Worm (Caenorhabditis elegans): Measurements from ENCODE around the gene tmem-24.
A peak's percentile ranks its signal among the peaks of the same experiment; 100 is the strongest.

The tmem-24 gene

DNA sequence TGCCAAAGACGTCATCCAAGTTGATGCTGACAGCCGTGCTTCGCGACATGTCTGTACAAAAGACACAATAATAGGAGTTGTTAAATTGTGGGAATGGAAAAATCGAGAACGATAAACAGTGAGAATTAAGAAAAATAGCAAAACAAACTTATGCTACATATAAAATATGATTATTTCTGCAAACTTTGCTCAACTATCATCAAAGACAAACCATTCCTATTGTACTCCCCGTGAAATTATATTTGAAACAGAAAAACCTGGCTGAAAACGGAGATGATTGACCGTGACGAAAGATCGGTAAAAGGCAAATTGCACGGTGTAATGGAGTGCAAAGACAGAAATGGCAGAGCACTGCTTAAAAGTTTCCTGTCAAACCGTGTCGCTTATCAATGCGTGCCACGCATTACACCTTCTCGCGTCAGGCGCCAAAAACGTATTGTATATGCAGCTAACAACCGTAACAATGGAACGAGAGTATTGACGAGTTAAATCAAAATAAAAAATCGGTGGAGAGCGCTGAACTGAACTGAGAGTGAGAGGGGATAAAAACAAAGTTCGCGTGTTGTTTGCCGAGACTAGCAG is 33.6 kb downstream of the tmem-24 start, which contains the start of gene C18B2.5 (continued):
- TF ChIP-seq hmg-1.1 (GFP tag; IDR thresholded peaks at IDR 0.05), result no peak
- TF ChIP-seq zfp-2 (tag; optimal IDR thresholded peaks at IDR 0.05), result no peak
- TF ChIP-seq Y48G9A.11 (GFP tag; IDR thresholded peaks at IDR 0.05), result no peak
- TF ChIP-seq zfp-3 (GFP tag; conservative IDR thresholded peaks at IDR 0.05), result no peak
- TF ChIP-seq spr-3 (GFP tag; optimal IDR thresholded peaks at IDR 0.05), result no peak
- TF ChIP-seq ceh-20 (GFP tag; IDR thresholded peaks at IDR 0.05), result no peak
- peak; percentile 33 for TF ChIP-seq dve-1 (tag; optimal IDR thresholded peaks at IDR 0.05; ENCODE audit: insufficient read depth)

DNA sequence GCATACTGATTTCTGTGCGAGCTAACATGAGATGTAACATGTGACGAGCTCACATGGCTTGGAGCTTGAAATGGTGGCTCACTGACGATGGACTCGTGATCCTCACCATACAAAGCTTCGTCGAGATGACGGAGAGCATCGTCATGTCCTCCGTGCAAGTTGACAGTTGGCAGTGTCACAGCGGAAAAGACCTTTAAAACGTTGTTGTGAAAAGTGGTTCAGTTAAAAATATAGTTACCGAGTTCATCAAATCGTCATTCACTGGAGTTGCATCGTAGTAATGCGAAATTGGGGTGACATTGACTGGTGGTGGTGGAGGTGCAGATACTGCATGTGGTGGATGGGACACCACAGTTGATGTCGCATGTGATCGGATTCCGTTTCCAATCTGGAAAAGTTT is 34.3 kb downstream of the tmem-24 start:
- TF ChIP-seq T20F7.1 (GFP tag; optimal IDR thresholded peaks at IDR 0.05) (no peak), unc-62 (GFP tag; optimal IDR thresholded peaks at IDR 0.05 in 1 of 2) (peak in 1 of 2 experiments; percentile 76), unc-62 (tag; optimal IDR thresholded peaks at IDR 0.05) (no peak), aha-1 (tag) (peak; percentile 62), F44E2.7 (GFP tag; IDR thresholded peaks at IDR 0.05) (no peak)

DNA sequence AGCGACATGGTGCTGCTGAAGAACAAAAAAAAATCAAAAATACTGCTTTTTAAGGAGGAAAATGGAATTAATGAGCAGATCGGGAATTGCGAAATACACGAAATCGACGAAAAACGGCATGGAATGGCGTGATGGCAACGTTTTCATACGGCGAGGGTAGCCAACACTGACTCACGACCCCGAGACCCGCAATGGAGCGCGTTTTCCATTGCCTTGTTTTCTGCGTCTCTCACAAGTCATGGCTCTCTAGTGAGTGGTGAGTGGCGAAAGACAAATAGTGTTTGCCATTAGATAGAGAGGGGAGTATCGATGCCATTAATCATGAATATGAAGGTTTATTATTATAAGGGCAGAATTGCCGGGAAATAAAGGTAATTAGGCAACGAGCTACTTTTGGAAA is 39.0 kb downstream of the tmem-24 start, which contains the start of gene C18B2.4:
Gene C18B2.4, minus strand, starts transcription at position 15 of the 400 bp plus-strand sequence.
- no peak for TF ChIP-seq tag-97 (GFP tag; IDR thresholded peaks at IDR 0.05)
- 0 out of 2 replicates have a peak, but pooled peaks have one; percentile 32 for TF ChIP-seq T26A8.4 (GFP tag; IDR thresholded peaks at IDR 0.05)
- peak; percentile 75 for TF ChIP-seq dmd-6 (GFP tag; IDR thresholded peaks at IDR 0.05)
- peak; percentile 28; the same call in 1 of the 2 replicates for TF ChIP-seq set-16 (GFP tag; IDR thresholded peaks at IDR 0.05)
- TF ChIP-seq zip-2 (tag; optimal IDR thresholded peaks at IDR 0.05), result no peak
- no peak for TF ChIP-seq jun-1 (tag; optimal IDR thresholded peaks at IDR 0.05)
- peak; percentile 76 for TF ChIP-seq nhr-11 (tag; optimal IDR thresholded peaks at IDR 0.05)
- peak; percentile 79 for TF ChIP-seq dve-1 (tag; optimal IDR thresholded peaks at IDR 0.05; ENCODE audit: insufficient read depth)
- TF ChIP-seq ceh-82 (tag; optimal IDR thresholded peaks at IDR 0.05), result no peak
- no peak for TF ChIP-seq ceh-44 (GFP tag; IDR thresholded peaks at IDR 0.05)
- no peak for TF ChIP-seq nhr-10 (tag; optimal IDR thresholded peaks at IDR 0.05)
- TF ChIP-seq mes-2 (tag; optimal IDR thresholded peaks at IDR 0.05; ENCODE audit: poor library complexity, severe bottlenecking), result peak; percentile 68
- TF ChIP-seq aha-1 (tag), result peak; percentile 98
- peak; percentile 67 for TF ChIP-seq rbr-2 (tag; optimal IDR thresholded peaks at IDR 0.05)
- TF ChIP-seq madf-9 (GFP tag; conservative IDR thresholded peaks at IDR 0.05), result 0 out of 2 replicates have a peak, but pooled peaks have one; percentile 19
- TF ChIP-seq R02D3.7 (tag; optimal IDR thresholded peaks at IDR 0.05), result no peak
- TF ChIP-seq pqm-1 (tag; optimal IDR thresholded peaks at IDR 0.05), result peak; percentile 62
- no peak for TF ChIP-seq D1046.2 (GFP tag; IDR thresholded peaks at IDR 0.05)
- TF ChIP-seq nhr-6 (tag; optimal IDR thresholded peaks at IDR 0.05), result peak; percentile 80
- peak; percentile 12 for TF ChIP-seq nhr-102 (tag; optimal IDR thresholded peaks at IDR 0.05)
- TF ChIP-seq daf-16 (GFP tag; optimal IDR thresholded peaks at IDR 0.05), result no peak
- peak; percentile 79 for TF ChIP-seq daf-16 (tag; optimal IDR thresholded peaks at IDR 0.05)
- TF ChIP-seq mxl-3 (GFP tag; optimal IDR thresholded peaks at IDR 0.05), result peak; percentile 95
- TF ChIP-seq hmg-1.1 (GFP tag; IDR thresholded peaks at IDR 0.05), result peak; percentile 83
- TF ChIP-seq fkh-10 (GFP tag; optimal IDR thresholded peaks at IDR 0.05), result no peak
- peak; percentile 24 to 80 for TF ChIP-seq lsy-2 (tag; optimal IDR thresholded peaks at IDR 0.05)
- TF ChIP-seq snpc-4 (tag; optimal IDR thresholded peaks at IDR 0.05), result no peak
- no peak for TF ChIP-seq ces-1 (GFP tag; optimal IDR thresholded peaks at IDR 0.05)
- no peak for TF ChIP-seq lim-7 (GFP tag; IDR thresholded peaks at IDR 0.05)
- TF ChIP-seq egl-43 (GFP tag; IDR thresholded peaks at IDR 0.05), result peak; percentile 78
- no peak for TF ChIP-seq Y75B8A.6 (GFP tag; IDR thresholded peaks at IDR 0.05)
- TF ChIP-seq snpc-1.2 (GFP tag; IDR thresholded peaks at IDR 0.05), result no peak
- TF ChIP-seq zag-1 (tag; optimal IDR thresholded peaks at IDR 0.05), result no peak
- TF ChIP-seq nhr-77 (tag; optimal IDR thresholded peaks at IDR 0.05), result peak; percentile 66
- TF ChIP-seq lin-13 (GFP tag; optimal IDR thresholded peaks at IDR 0.05), result peak; percentile 66
- peak; percentile 40; the same call in 1 of the 2 replicates for TF ChIP-seq vab-7 (GFP tag; IDR thresholded peaks at IDR 0.05)
- TF ChIP-seq ztf-7 (tag; optimal IDR thresholded peaks at IDR 0.05), result no peak
- peak in 1 of 2 experiments; percentile 53 for TF ChIP-seq unc-62 (GFP tag; optimal IDR thresholded peaks at IDR 0.05 in 1 of 2)
- TF ChIP-seq unc-62 (tag; optimal IDR thresholded peaks at IDR 0.05), result no peak
- TF ChIP-seq F10B5.3 (tag; optimal IDR thresholded peaks at IDR 0.05), result no peak
- TF ChIP-seq Y48G9A.11 (GFP tag; IDR thresholded peaks at IDR 0.05), result no peak
- TF ChIP-seq F37D6.2 (tag; optimal IDR thresholded peaks at IDR 0.05), result peak; percentile 13
